Fruit fly (Drosophila melanogaster): ENCODE results near the gene wts.

The wts gene

dm6 chr3R:30797323-30797911, 9.0 kb downstream of the wts start (continued):
- TF ChIP-seq CG17361 (GFP tag; IDR thresholded peaks at IDR 0.05) (peak; percentile 57), Fer1 (GFP tag; optimal IDR thresholded peaks at IDR 0.05) (peak; percentile 56), CG32767 (GFP tag; IDR thresholded peaks at IDR 0.05) (peak; percentile 71), CG8281 (tag; optimal IDR thresholded peaks at IDR 0.05) (peak; percentile 14), BtbVII (GFP tag; optimal IDR thresholded peaks at IDR 0.05) (no peak), dmrt11E (tag; optimal IDR thresholded peaks at IDR 0.05) (peak; percentile 27), CG10462 (GFP tag; optimal IDR thresholded peaks at IDR 0.05) (no peak), CG10366 (GFP tag; IDR thresholded peaks at IDR 0.05) (peak; percentile 67), eve (GFP tag; optimal IDR thresholded peaks at IDR 0.05) (no peak), Asciz (GFP tag; optimal IDR thresholded peaks at IDR 0.05) (peak; percentile 60), CG43689 (GFP tag; IDR thresholded peaks at IDR 0.05) (no peak), CG4820 (GFP tag; optimal IDR thresholded peaks at IDR 0.05) (peak; percentile 38), Sin3A (optimal IDR thresholded peaks at IDR 0.05) (no peak), CG4360 (GFP tag; IDR thresholded peaks at IDR 0.05) (no peak), inv (GFP tag; IDR thresholded peaks at IDR 0.05; ENCODE audit: partially characterized antibody) (0 out of 2 replicates have a peak, but pooled peaks have one; percentile 17), dysf (GFP tag; IDR thresholded peaks at IDR 0.05) (peak; percentile 90), Dad (GFP tag; optimal IDR thresholded peaks at IDR 0.05) (peak; percentile 18), CG17612 (GFP tag; IDR thresholded peaks at IDR 0.05) (0 out of 2 replicates have a peak, but pooled peaks have one; percentile 16), Doc3 (GFP tag; IDR thresholded peaks at IDR 0.05; ENCODE audit: partially characterized antibody) (0 out of 3 replicates have a peak, but pooled peaks have one; percentile 12), pros (GFP tag; optimal IDR thresholded peaks at IDR 0.05) (no peak), zen2 (GFP tag; IDR thresholded peaks at IDR 0.05; ENCODE audit: partially characterized antibody) (no peak), CG11398 (GFP tag; optimal IDR thresholded peaks at IDR 0.05) (no peak), CG7839 (tag; optimal IDR thresholded peaks at IDR 0.05) (peak; percentile 81), CG8388 (GFP tag; optimal IDR thresholded peaks at IDR 0.05) (no peak), CG6813 (GFP tag; optimal IDR thresholded peaks at IDR 0.05) (peak; percentile 20), unpg (GFP tag; optimal IDR thresholded peaks at IDR 0.05) (peak; percentile 83), CG13424 (tag; optimal IDR thresholded peaks at IDR 0.05) (peak; percentile 75), NFAT (GFP tag; IDR thresholded peaks at IDR 0.05) (peak; percentile 49; the same call in 1 of the 2 replicates), Nf-YB (GFP tag; optimal IDR thresholded peaks at IDR 0.05) (no peak), Usf (GFP tag; optimal IDR thresholded peaks at IDR 0.05) (peak; percentile 37), da (GFP tag; optimal IDR thresholded peaks at IDR 0.05) (no peak), slou (GFP tag; optimal IDR thresholded peaks at IDR 0.05) (no peak), CG14710 (tag; optimal IDR thresholded peaks at IDR 0.05) (peak; percentile 10), CG1233 (GFP tag; optimal IDR thresholded peaks at IDR 0.05) (peak; percentile 28), ato (GFP tag; IDR thresholded peaks at IDR 0.05; ENCODE audit: partially characterized antibody) (no peak), ham (GFP tag; IDR thresholded peaks at IDR 0.05) (peak; percentile 24; the same call in 1 of the 2 replicates), Xbp1 (GFP tag; optimal IDR thresholded peaks at IDR 0.05) (peak; percentile 67), scrt (GFP tag; optimal IDR thresholded peaks at IDR 0.05) (peak; percentile 55), crc (GFP tag; optimal IDR thresholded peaks at IDR 0.05) (no peak), Bdp1 (GFP tag; optimal IDR thresholded peaks at IDR 0.05) (no peak), Dek (tag; optimal IDR thresholded peaks at IDR 0.05) (peak; percentile 65), so (GFP tag; IDR thresholded peaks at IDR 0.05) (peak; percentile 82; the same call in 2 of the 3 replicates), ro (GFP tag; IDR thresholded peaks at IDR 0.05) (no peak; the same call in 1 of the 2 replicates), Mrtf (GFP tag; IDR thresholded peaks at IDR 0.05) (peak; percentile 45; the same call in 2 of the 3 replicates), CG13894 (tag; optimal IDR thresholded peaks at IDR 0.05) (no peak), Hr39 (optimal IDR thresholded peaks at IDR 0.05) (no peak), oc (tag; optimal IDR thresholded peaks at IDR 0.05) (peak; percentile 54), CG13296 (GFP tag; optimal IDR thresholded peaks at IDR 0.05) (peak; percentile 66), Lpt (GFP tag; optimal IDR thresholded peaks at IDR 0.05) (no peak), CG4404 (GFP tag; IDR thresholded peaks at IDR 0.05) (peak; percentile 44; the same call in 1 of the 2 replicates)

Data from whole organism, embryonic.